Fruit fly (Drosophila melanogaster) Kc167 (cell line): ENCODE data around the gene CG9988.

Experiments used
- Myc ChIP-seq: fragments of >200 bp; optimal IDR thresholded peaks from 2 replicates; lab custom pipeline; 2017; ENCODE audit warnings: missing external identifiers
- Sin3A ChIP-seq: fragments of >200 bp; optimal IDR thresholded peaks from 2 replicates; lab custom pipeline; 2018; ENCODE audit warnings: missing external identifiers
- h ChIP-seq: fragments of >200 bp; optimal IDR thresholded peaks from 3 replicates; lab custom pipeline; 2018; ENCODE audit warnings: missing external identifiers
- psq ChIP-seq: fragments of >200 bp; optimal IDR thresholded peaks from 2 replicates; lab custom pipeline; 2017; ENCODE audit warnings: missing external identifiers

- no peak for TF ChIP-seq h (lab: Kevin White, UChicago)
- TF ChIP-seq Myc (lab: Kevin White, UChicago): no peak
- no peak for TF ChIP-seq Sin3A
- TF ChIP-seq psq (lab: Kevin White, UChicago): no peak
These were observed 15.4 kb upstream of the CG9988 start for dm6 chr3R:28620813-28621212.
